Worm (Caenorhabditis elegans): ENCODE measurements around the gene F54C9.7.

Gene F54C9.7

DNA sequence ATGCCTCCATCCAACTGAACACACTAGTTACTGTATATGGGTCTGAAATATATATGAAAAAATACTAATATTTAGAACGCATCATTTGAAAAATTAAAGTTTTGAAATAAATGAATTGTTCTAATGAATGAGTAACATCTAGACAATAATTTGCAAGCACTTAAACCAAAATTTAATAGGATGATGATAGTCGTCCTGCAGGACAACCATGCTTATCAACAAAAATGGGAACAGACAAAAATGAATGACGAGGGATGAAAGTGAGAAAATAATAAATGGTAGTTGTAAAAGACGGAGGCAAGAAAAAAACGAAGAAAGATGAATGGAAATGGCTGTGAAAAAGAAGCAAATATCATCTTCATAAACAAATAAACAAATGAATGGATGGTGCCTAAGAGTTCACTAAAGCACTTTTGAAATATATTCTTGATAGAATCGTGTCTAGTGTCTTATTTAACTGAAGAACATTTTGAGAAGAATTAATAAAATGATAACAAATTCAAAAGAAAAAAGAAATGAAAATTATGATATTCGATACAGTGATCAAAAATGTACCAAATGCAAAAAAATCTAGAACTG is 41.9 kb upstream of the F54C9.7 start, which contains the start of gene gldi-7:
gldi-7 (minus strand) TSS at position 42 of the 579 bp plus-strand sequence.
- TF ChIP-seq nhr-80 (tag; optimal IDR thresholded peaks at IDR 0.05) = peak; percentile 33
- TF ChIP-seq Y67H2A.10 (GFP tag; conservative IDR thresholded peaks at IDR 0.05) = no peak

DNA sequence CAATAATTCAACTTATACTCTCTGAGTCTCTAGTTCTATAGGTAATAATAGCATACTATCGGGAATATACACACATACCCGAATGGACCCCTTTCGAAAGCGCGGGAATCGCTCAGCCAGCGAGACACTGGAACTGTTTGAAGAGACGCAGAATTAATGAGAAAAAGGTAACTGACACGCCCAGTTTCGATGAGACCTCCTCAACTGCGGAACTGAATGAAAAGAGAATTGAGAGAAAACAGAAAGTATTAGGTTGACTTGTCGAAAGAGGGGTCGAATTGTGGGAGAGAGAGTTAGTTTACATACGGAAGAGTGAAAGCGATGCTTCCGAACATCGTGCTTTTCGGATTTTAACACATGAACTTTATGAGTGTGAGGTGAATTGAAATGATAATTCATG is 41.1 kb upstream of the F54C9.7 start:
- TF ChIP-seq mxl-1 (tag; optimal IDR thresholded peaks at IDR 0.05) (no peak), sea-2 (GFP tag; IDR thresholded peaks at IDR 0.05) (no peak), snpc-1.3 (tag; optimal IDR thresholded peaks at IDR 0.05; ENCODE audit: insufficient read depth) (no peak), F10E7.11 (tag; optimal IDR thresholded peaks at IDR 0.05) (no peak), nhr-179 (tag; optimal IDR thresholded peaks at IDR 0.05) (no peak), F39B2.1 (GFP tag; IDR thresholded peaks at IDR 0.05) (no peak), ceh-100 (GFP tag; IDR thresholded peaks at IDR 0.05) (no peak), hmg-1.2 (GFP tag; IDR thresholded peaks at IDR 0.05) (peak; percentile 36; the same call in 1 of the 2 replicates)

DNA sequence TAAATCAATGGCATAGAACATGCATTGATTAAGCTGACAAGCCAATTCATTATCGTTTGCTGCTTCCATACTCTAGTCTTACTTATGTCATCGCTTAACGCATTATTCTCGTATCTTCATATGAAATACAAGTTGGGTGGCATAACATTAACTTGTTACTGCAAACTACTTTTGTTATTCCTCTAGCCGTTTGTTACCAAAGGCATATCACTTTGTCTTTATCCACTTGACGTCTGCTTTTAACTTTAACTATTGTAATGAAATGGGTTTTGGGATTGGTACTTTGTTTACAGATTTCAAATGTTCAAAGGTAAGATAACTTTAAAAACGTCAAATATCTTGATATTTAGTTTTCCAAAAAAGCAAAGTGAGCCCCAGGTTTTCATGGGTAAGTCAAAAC is 37.1 kb upstream of the F54C9.7 start, which contains the start of gene W01C9.2:
W01C9.2 (plus strand) TSS at position 301 of the 400 bp plus-strand sequence.
- TF ChIP-seq ztf-26 (tag; optimal IDR thresholded peaks at IDR 0.05) (no peak), F57C9.4 (tag; optimal IDR thresholded peaks at IDR 0.05) (no peak), ceh-58 (GFP tag; IDR thresholded peaks at IDR 0.05) (no peak), F23B12.7 (tag; optimal IDR thresholded peaks at IDR 0.05; ENCODE audit: insufficient read depth) (no peak), snpc-3.4 (tag; optimal IDR thresholded peaks at IDR 0.05) (no peak), mxl-1 (tag; optimal IDR thresholded peaks at IDR 0.05) (no peak), xnd-1 (tag; optimal IDR thresholded peaks at IDR 0.05) (no peak), Y79H2A.3 (GFP tag; conservative IDR thresholded peaks at IDR 0.05) (no peak), attf-3 (GFP tag; conservative IDR thresholded peaks at IDR 0.05) (no peak), lag-1 (GFP tag; IDR thresholded peaks at IDR 0.05) (no peak), T07F8.4 (tag; optimal IDR thresholded peaks at IDR 0.05) (no peak), snpc-1.3 (tag; optimal IDR thresholded peaks at IDR 0.05; ENCODE audit: insufficient read depth) (no peak), ekl-4 (GFP tag; IDR thresholded peaks at IDR 0.05) (no peak), sptf-2 (GFP tag; optimal IDR thresholded peaks at IDR 0.05) (no peak), lsl-1 (GFP tag; optimal IDR thresholded peaks at IDR 0.05) (no peak), Y56A3A.18 (GFP tag; IDR thresholded peaks at IDR 0.05) (no peak), unc-130 (GFP tag; optimal IDR thresholded peaks at IDR 0.05) (no peak), B0035.1 (tag; optimal IDR thresholded peaks at IDR 0.05) (no peak), unc-62 (GFP tag; optimal IDR thresholded peaks at IDR 0.05) (no peak)

DNA sequence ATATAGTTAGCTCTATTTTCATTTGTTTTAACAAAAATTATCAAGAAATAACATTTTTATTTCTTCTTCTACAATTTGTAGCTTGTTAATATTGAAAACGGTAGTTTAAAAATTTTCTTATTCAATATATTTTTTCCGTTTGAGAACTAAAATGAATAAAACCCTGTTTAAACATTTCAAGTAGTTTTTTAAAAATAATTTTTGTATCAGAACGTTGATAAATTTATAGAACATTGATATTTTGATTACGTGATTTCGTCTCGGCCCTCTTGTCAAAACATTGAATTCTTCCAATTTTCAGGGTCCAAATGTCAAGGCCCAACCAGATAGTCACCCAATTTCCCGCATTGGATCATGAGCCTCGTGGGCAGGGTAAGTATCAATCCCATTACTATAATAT is 32.7 kb upstream of the F54C9.7 start, which contains the start of gene pqn-73:
pqn-73 (plus strand) TSS at position 301 of the 400 bp plus-strand sequence.
- TF ChIP-seq xnd-1 (tag; optimal IDR thresholded peaks at IDR 0.05) = no peak

DNA sequence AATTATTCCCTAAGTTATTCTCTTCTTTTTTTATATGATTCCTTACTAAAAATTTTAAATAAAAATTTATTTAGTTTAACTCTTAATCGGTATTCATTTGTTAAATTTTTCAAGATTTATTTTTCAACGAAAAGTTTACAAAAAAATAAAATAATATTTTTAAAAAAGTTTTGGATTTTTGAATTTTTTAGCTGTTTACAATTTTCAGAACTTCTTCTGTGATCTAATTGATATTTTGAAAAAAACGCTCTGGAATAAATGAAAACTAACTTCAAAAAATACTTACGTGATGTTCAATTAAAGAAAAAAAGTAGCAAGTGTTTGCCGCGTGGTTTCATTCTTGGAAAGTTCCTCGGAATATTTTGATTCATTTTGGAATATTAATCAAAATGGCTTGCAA is 27.8 kb upstream of the F54C9.7 start, which contains the start of gene decr-1.2:
decr-1.2 (plus strand) TSS at position 301 of the 400 bp plus-strand sequence.
- no peak for TF ChIP-seq Y95B8A.8 (GFP tag; IDR thresholded peaks at IDR 0.05)
- TF ChIP-seq snpc-4 (GFP tag; optimal IDR thresholded peaks at IDR 0.05) = no peak
- no peak for TF ChIP-seq snpc-4 (tag; optimal IDR thresholded peaks at IDR 0.05)
- TF ChIP-seq let-526 (GFP tag; IDR thresholded peaks at IDR 0.05) = no peak
- no peak for TF ChIP-seq hmg-1.2 (GFP tag; IDR thresholded peaks at IDR 0.05)
- TF ChIP-seq lin-35 (GFP tag; optimal IDR thresholded peaks at IDR 0.05) = no peak
- TF ChIP-seq tbx-9 (tag; optimal IDR thresholded peaks at IDR 0.05; ENCODE audit: borderline replicate concordance) = no peak
- no peak for TF ChIP-seq die-1 (tag; optimal IDR thresholded peaks at IDR 0.05)
- no peak for TF ChIP-seq ceh-91 (GFP tag; IDR thresholded peaks at IDR 0.05)
- no peak for TF ChIP-seq ets-4 (GFP tag; optimal IDR thresholded peaks at IDR 0.05)
- TF ChIP-seq aptf-2 (GFP tag; conservative IDR thresholded peaks at IDR 0.05) = no peak
- TF ChIP-seq repo-1 (tag; optimal IDR thresholded peaks at IDR 0.05) = no peak
- no peak for TF ChIP-seq B0035.1 (tag; optimal IDR thresholded peaks at IDR 0.05)
- TF ChIP-seq Y53F4B.3 (GFP tag; IDR thresholded peaks at IDR 0.05) = no peak
- TF ChIP-seq hsf-1 (GFP tag; IDR thresholded peaks at IDR 0.05) = no peak
- no peak for TF ChIP-seq lin-40 (tag; optimal IDR thresholded peaks at IDR 0.05)
- TF ChIP-seq attf-3 (GFP tag; conservative IDR thresholded peaks at IDR 0.05) = no peak
- TF ChIP-seq F10E7.11 (tag; optimal IDR thresholded peaks at IDR 0.05) = no peak
- no peak for TF ChIP-seq fkh-3 (tag; optimal IDR thresholded peaks at IDR 0.05)
- TF ChIP-seq Y56A3A.18 (GFP tag; IDR thresholded peaks at IDR 0.05) = no peak

Data from whole organism, young adult.